Worm (Caenorhabditis elegans) whole organism, L4 larva: Measurements from ENCODE around the gene mff-1.

ENCODE experiments used
- F10B5.3 ChIP-seq: sonication (generic microtip); optimal IDR thresholded peaks from 2 replicates; lab custom pipeline; 2016; ENCODE audit warnings: mild to moderate bottlenecking, missing genetic modification characterization, missing compliant biosample characterization
- T20F7.1 ChIP-seq: fragments of 200-800 bp; sonication (Bioruptor generic); optimal IDR thresholded peaks from 2 replicates; lab custom pipeline; 2018; ENCODE audit warnings: mild to moderate bottlenecking, missing genetic modification characterization, missing compliant biosample characterization
- T26A8.4 ChIP-seq: fragments of 200-800 bp; sonication (Bioruptor generic); IDR thresholded peaks from 2 replicates; pipeline ENCODE4 v1.3.6; 2022; ENCODE audit warnings: missing genetic modification characterization, missing compliant biosample characterization
- ZK337.2 ChIP-seq: fragments of 200-800 bp; sonication (Bioruptor generic); IDR thresholded peaks from 2 replicates; pipeline ENCODE4 v1.3.6; 2022; ENCODE audit warnings: missing genetic modification reagents, missing genetic modification characterization, missing compliant biosample characterization
- aha-1 ChIP-seq: fragments of 150-350 bp; peaks from one replicate; lab custom pipeline; 2014; ENCODE audit warnings: missing biosample characterization, missing genetic modification characterization
- arid-1 ChIP-seq: fragments of 200-800 bp; sonication (Bioruptor generic); conservative IDR thresholded peaks from 2 replicates; pipeline ENCODE4 v1.3.6; 2022; ENCODE audit warnings: missing genetic modification reagents, missing genetic modification characterization, missing compliant biosample characterization
- ceh-20 ChIP-seq: fragments of 200-800 bp; sonication (Bioruptor generic); IDR thresholded peaks from 2 replicates; pipeline ENCODE4 v1.3.6; 2022; ENCODE audit warnings: missing genetic modification reagents, missing genetic modification characterization, missing compliant biosample characterization
- ceh-28 ChIP-seq: fragments of 150-350 bp; optimal IDR thresholded peaks from 2 replicates; lab custom pipeline; 2014; ENCODE audit warnings: missing biosample characterization, missing genetic modification reagents, missing genetic modification characterization
- daf-16 ChIP-seq, 3 experiments: sonication (generic microtip); optimal IDR thresholded peaks; 2 replicates each; lab custom pipeline; 2016 to 2017; ENCODE audit warnings: missing genetic modification characterization in 3 of 3, missing genetic modification reagents in 3 of 3, mild to moderate bottlenecking in 2 of 3, missing compliant biosample characterization in 2 of 3, missing biosample characterization in 1 of 3, moderate library complexity in 1 of 3
- daf-19 ChIP-seq: fragments of 200-800 bp; sonication (Bioruptor generic); conservative IDR thresholded peaks from 2 replicates; pipeline ENCODE4 v1.3.6; 2022; ENCODE audit warnings: missing genetic modification characterization, missing compliant biosample characterization
- dmd-6 ChIP-seq: fragments of 200-800 bp; sonication (Bioruptor generic); IDR thresholded peaks from 2 replicates; pipeline ENCODE4 v1.3.6; 2022; ENCODE audit warnings: missing genetic modification reagents, missing genetic modification characterization, missing compliant biosample characterization
- dve-1 ChIP-seq: sonication (generic microtip); optimal IDR thresholded peaks from 2 replicates; lab custom pipeline; 2017; ENCODE audit warnings: antibody characterized with exemption, mild to moderate bottlenecking, missing genetic modification characterization, missing compliant biosample characterization; ENCODE audit not compliant: insufficient read depth
- egl-27 ChIP-seq: sonication (generic microtip); optimal IDR thresholded peaks from 3 replicates; lab custom pipeline; 2017; ENCODE audit warnings: missing biosample characterization, missing genetic modification reagents, missing genetic modification characterization
- hlh-11 ChIP-seq: fragments of 200-800 bp; sonication (Bioruptor generic); optimal IDR thresholded peaks from 2 replicates; lab custom pipeline; 2018; ENCODE audit warnings: mild to moderate bottlenecking, missing genetic modification characterization, missing compliant biosample characterization
- hlh-30 ChIP-seq: sonication (generic microtip); optimal IDR thresholded peaks from 2 replicates; lab custom pipeline; 2017; ENCODE audit warnings: antibody characterized with exemption, mild to moderate bottlenecking, missing genetic modification characterization, missing compliant biosample characterization; ENCODE audit not compliant: insufficient read depth
- lin-38 ChIP-seq: fragments of 200-800 bp; sonication (Bioruptor generic); IDR thresholded peaks from 2 replicates; pipeline ENCODE4 v1.3.6; 2022; ENCODE audit warnings: missing genetic modification reagents, missing genetic modification characterization, missing compliant biosample characterization
- lsy-2 ChIP-seq, 2 experiments: fragments of 150-350 bp in 1 of 2; sonication (generic microtip) in 1 of 2; optimal IDR thresholded peaks; 2 replicates each; lab custom pipeline; 2014 to 2017; ENCODE audit warnings: missing biosample characterization in 2 of 2, missing genetic modification characterization in 2 of 2
- mdt-29 ChIP-seq: fragments of 200-800 bp; sonication (Bioruptor generic); IDR thresholded peaks from 2 replicates; pipeline ENCODE4 v1.3.6; 2022; ENCODE audit warnings: missing genetic modification reagents, missing genetic modification characterization, missing compliant biosample characterization
- mep-1 ChIP-seq: fragments of 150-350 bp; sonication (generic microtip); optimal IDR thresholded peaks from 3 replicates; lab custom pipeline; 2014; ENCODE audit warnings: missing biosample characterization, missing genetic modification characterization
- mes-2 ChIP-seq: sonication (generic microtip); optimal IDR thresholded peaks from 2 replicates; lab custom pipeline; 2016; ENCODE audit warnings: missing genotype, mild to moderate bottlenecking, missing genetic modification characterization, missing compliant biosample characterization; ENCODE audit not compliant: poor library complexity, severe bottlenecking
- mxl-2 ChIP-seq: fragments of 200-800 bp; sonication (Bioruptor generic); conservative IDR thresholded peaks from 2 replicates; pipeline ENCODE4 v1.3.6; 2022; ENCODE audit warnings: missing genetic modification reagents, missing genetic modification characterization, missing compliant biosample characterization
- mxl-3 ChIP-seq: fragments of 200-800 bp; sonication (Bioruptor generic); optimal IDR thresholded peaks from 2 replicates; lab custom pipeline; 2018; ENCODE audit warnings: mild to moderate bottlenecking, missing genetic modification characterization, missing compliant biosample characterization
- nhr-10 ChIP-seq: fragments of 150-350 bp; optimal IDR thresholded peaks from 2 replicates; lab custom pipeline; 2014; ENCODE audit warnings: missing biosample characterization, missing genetic modification characterization
- nhr-111 ChIP-seq: fragments of 200-800 bp; sonication (Bioruptor generic); optimal IDR thresholded peaks from 2 replicates; lab custom pipeline; 2018; ENCODE audit warnings: mild to moderate bottlenecking, missing genetic modification characterization, missing compliant biosample characterization
- nhr-25 ChIP-seq: sonication (generic microtip); optimal IDR thresholded peaks from 2 replicates; lab custom pipeline; 2017; ENCODE audit warnings: missing genetic modification characterization, mild to moderate bottlenecking, missing compliant biosample characterization, antibody characterized with exemption, moderate library complexity, borderline replicate concordance; ENCODE audit not compliant: insufficient read depth
- nhr-28 ChIP-seq: fragments of 150-350 bp; optimal IDR thresholded peaks from 2 replicates; lab custom pipeline; 2014; ENCODE audit warnings: missing biosample characterization, missing genetic modification characterization
- nhr-41 ChIP-seq: fragments of 200-800 bp; sonication (Bioruptor generic); IDR thresholded peaks from 2 replicates; pipeline ENCODE4 v1.3.6; 2022; ENCODE audit warnings: missing genetic modification reagents, missing genetic modification characterization, missing compliant biosample characterization
- nhr-48 ChIP-seq: sonication (generic microtip); optimal IDR thresholded peaks from 2 replicates; lab custom pipeline; 2016; ENCODE audit warnings: mild to moderate bottlenecking, missing genetic modification characterization, missing compliant biosample characterization
- nhr-6 ChIP-seq: fragments of 150-350 bp; optimal IDR thresholded peaks from 2 replicates; lab custom pipeline; 2014; ENCODE audit warnings: missing biosample characterization, missing genetic modification characterization
- pqm-1 ChIP-seq: sonication (generic microtip); optimal IDR thresholded peaks from 2 replicates; lab custom pipeline; 2017; ENCODE audit warnings: missing biosample characterization, missing genetic modification characterization
- saeg-2 ChIP-seq: fragments of 200-800 bp; sonication (Bioruptor generic); IDR thresholded peaks from 2 replicates; pipeline ENCODE4 v1.3.6; 2022; ENCODE audit warnings: missing genetic modification reagents, missing genetic modification characterization, missing compliant biosample characterization
- set-16 ChIP-seq: fragments of 200-800 bp; sonication (Bioruptor generic); IDR thresholded peaks from 2 replicates; pipeline ENCODE4 v1.3.6; 2022; ENCODE audit warnings: missing genetic modification reagents, missing genetic modification characterization, missing compliant biosample characterization
- skn-1 ChIP-seq: fragments of 150-350 bp; optimal IDR thresholded peaks from 2 replicates; lab custom pipeline; 2014; ENCODE audit warnings: missing biosample characterization, missing genetic modification characterization
- vab-7 ChIP-seq: fragments of 200-800 bp; sonication (Bioruptor generic); IDR thresholded peaks from 2 replicates; pipeline ENCODE4 v1.3.6; 2022; ENCODE audit warnings: missing genetic modification reagents, missing genetic modification characterization, missing compliant biosample characterization
- zfp-2 ChIP-seq: sonication (generic microtip); optimal IDR thresholded peaks from 2 replicates; lab custom pipeline; 2016; ENCODE audit warnings: mild to moderate bottlenecking, missing genetic modification characterization, missing compliant biosample characterization
- zfp-3 ChIP-seq: fragments of 200-800 bp; sonication (Bioruptor generic); conservative IDR thresholded peaks from 2 replicates; pipeline ENCODE4 v1.3.6; 2022; ENCODE audit warnings: missing genetic modification reagents, missing genetic modification characterization, missing compliant biosample characterization
- zip-2 ChIP-seq: fragments of 150-350 bp; optimal IDR thresholded peaks from 2 replicates; lab custom pipeline; 2014; ENCODE audit warnings: missing biosample characterization, missing genetic modification characterization
- ztf-11 ChIP-seq: fragments of 150-350 bp; optimal IDR thresholded peaks from 2 replicates; lab custom pipeline; 2014; ENCODE audit warnings: missing biosample characterization, missing genetic modification characterization

Gene mff-1

DNA sequence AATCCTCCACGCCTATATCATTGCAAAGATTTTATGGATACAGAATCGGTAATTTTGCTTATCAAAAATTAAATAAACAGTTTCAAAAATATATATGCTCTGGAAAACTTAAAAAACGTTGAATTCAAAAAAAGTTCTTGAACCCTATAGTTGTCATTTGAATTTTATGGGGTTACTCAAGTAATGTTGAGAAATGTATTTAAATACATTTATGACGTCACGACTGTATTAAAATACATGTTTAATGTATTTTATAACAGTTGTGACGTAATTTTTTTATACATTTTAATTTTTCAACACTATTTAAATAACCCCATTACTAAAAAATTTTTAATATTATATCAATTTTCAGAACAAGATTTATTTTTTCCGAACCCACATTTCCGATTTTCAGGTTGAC lies 9.1 kb upstream of the mff-1 start (continued):
- no peak for TF ChIP-seq ztf-11

DNA sequence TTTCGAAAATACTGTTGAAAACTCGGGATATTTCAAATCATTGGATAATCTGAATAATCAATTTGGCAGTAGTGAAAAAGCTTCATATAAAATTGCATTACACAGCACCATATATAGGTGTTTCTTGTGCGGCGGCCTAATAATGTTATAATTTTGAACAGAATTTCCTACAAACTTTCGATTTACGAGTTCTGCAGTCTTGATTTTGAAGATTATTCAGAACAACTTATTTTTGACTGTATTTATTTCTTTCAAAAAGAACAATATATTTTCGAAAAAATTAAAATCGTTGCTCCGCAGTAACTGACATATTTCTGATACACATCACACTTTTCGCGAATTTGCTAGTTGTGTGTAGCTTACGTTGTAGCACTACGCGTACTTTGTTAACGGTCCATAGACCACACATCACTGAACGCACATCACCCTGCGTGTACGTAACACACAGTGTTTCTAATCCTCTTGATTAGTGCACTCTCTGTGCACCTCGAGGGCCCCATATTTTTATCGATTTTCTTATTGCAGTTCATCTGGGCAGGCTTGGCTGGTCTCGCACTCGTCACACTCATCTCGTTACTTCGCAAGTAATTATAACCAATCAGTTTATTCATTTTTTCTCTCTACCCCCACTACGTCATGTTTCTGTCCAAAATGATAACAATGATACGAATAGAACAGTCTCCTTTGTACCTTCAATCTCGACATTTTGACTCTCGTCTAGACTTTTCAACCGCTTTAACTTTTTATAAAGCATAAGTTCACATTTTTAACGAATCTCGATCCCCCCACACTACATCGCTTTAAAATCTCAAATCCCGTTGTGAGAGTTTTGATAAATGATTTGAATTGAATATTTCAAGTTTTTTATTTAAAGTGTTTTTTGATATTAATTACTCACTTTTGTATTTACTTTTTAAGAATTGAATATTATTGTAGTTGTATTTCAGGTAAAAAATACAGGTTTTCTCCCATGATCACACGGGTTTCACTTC lies 3.8 kb upstream of the mff-1 start, which contains the start of the genes F11C1.1 and vwa-8:
F11C1.1 (minus strand) TSS at position 51 of the 992 bp plus-strand sequence.
vwa-8 (plus strand) TSS at position 942 of the 992 bp plus-strand sequence.
- TF ChIP-seq mes-2 (tag; lab: Kevin White, UChicago), result peak; percentile 30
- no peak for TF ChIP-seq pqm-1 (tag; lab: Kevin White, UChicago)
- no peak for TF ChIP-seq ceh-28 (tag; lab: Kevin White, UChicago)
- no peak for TF ChIP-seq mxl-2 (GFP tag; lab: Robert Waterston, UW)
- peak; percentile 46; the same call in 1 of the 2 replicates for TF ChIP-seq dmd-6
- peak; percentile 74 for TF ChIP-seq nhr-6
- TF ChIP-seq nhr-48 (tag; lab: Kevin White, UChicago), result peak; percentile 58
- TF ChIP-seq vab-7, result no peak
- TF ChIP-seq daf-16 (GFP tag; optimal IDR thresholded peaks at IDR 0.05; lab: Kevin White, UChicago), result peak in 1 of 2 experiments; percentile 18
- peak; percentile 53 for TF ChIP-seq daf-16 (tag; optimal IDR thresholded peaks at IDR 0.05; lab: Kevin White, UChicago)
- TF ChIP-seq zfp-3 (GFP tag; lab: Robert Waterston, UW), result no peak
- TF ChIP-seq lin-38 (GFP tag; lab: Robert Waterston, UW), result 0 out of 2 replicates have a peak, but pooled peaks have one; percentile 28
- 0 out of 2 replicates have a peak, but pooled peaks have one; percentile 28 for TF ChIP-seq arid-1
- TF ChIP-seq zfp-2 (tag; lab: Kevin White, UChicago), result no peak
- TF ChIP-seq mxl-3 (GFP tag; lab: Kevin White, UChicago), result peak; percentile 14
- peak; percentile 49 for TF ChIP-seq T20F7.1 (GFP tag; lab: Kevin White, UChicago)
- peak; percentile 36 for TF ChIP-seq mep-1 (tag; lab: Kevin White, UChicago)
- TF ChIP-seq nhr-10 (tag; lab: Kevin White, UChicago), result peak; percentile 89
- TF ChIP-seq zip-2 (tag; lab: Kevin White, UChicago), result no peak
- peak; percentile 74 for TF ChIP-seq ceh-20 (GFP tag; lab: Robert Waterston, UW)
- peak in 1 of 2 experiments; percentile 24 for TF ChIP-seq lsy-2 (tag; optimal IDR thresholded peaks at IDR 0.05; lab: Kevin White, UChicago)
- no peak for TF ChIP-seq egl-27 (tag; lab: Kevin White, UChicago)
- no peak for TF ChIP-seq set-16 (GFP tag; lab: Robert Waterston, UW)
- TF ChIP-seq nhr-41, result no peak
- TF ChIP-seq hlh-30, result peak; percentile 79
- TF ChIP-seq saeg-2 (GFP tag; lab: Robert Waterston, UW), result 0 out of 2 replicates have a peak, but pooled peaks have one; percentile 63
- no peak for TF ChIP-seq daf-19
- TF ChIP-seq hlh-11 (tag; lab: Kevin White, UChicago), result peak; percentile 65
- TF ChIP-seq dve-1 (tag; lab: Kevin White, UChicago), result peak; percentile 46
- TF ChIP-seq aha-1 (tag; lab: Kevin White, UChicago), result peak; percentile 98
- TF ChIP-seq skn-1 (tag; lab: Kevin White, UChicago), result no peak
- peak; percentile 82 for TF ChIP-seq nhr-25 (tag; lab: Kevin White, UChicago)
- no peak for TF ChIP-seq ZK337.2
- peak; percentile 64; the same call in 1 of the 2 replicates for TF ChIP-seq T26A8.4 (GFP tag; lab: Robert Waterston, UW)
- TF ChIP-seq nhr-111 (GFP tag; lab: Kevin White, UChicago), result no peak
- TF ChIP-seq nhr-28 (tag; lab: Kevin White, UChicago), result peak; percentile 25
- TF ChIP-seq F10B5.3, result no peak
- no peak for TF ChIP-seq mdt-29 (GFP tag; lab: Robert Waterston, UW)
